Worm (Caenorhabditis elegans) whole organism, late embryonic: Measurements from ENCODE around the gene T16G1.9.

Source experiments
- C08G9.2 ChIP-seq: sonication (generic microtip); optimal IDR thresholded peaks from 2 replicates; lab custom pipeline; 2016; ENCODE audit warnings: mild to moderate bottlenecking, missing genetic modification characterization, moderate library complexity, missing compliant biosample characterization
- F13H6.1 ChIP-seq: sonication (generic microtip); optimal IDR thresholded peaks from 2 replicates; lab custom pipeline; 2016; ENCODE audit warnings: missing genetic modification characterization, missing compliant biosample characterization
- Y22D7AL.16 ChIP-seq: sonication (generic microtip); optimal IDR thresholded peaks from 2 replicates; lab custom pipeline; 2016; ENCODE audit warnings: missing genetic modification characterization, missing compliant biosample characterization
- ama-1 ChIP-seq: fragments of 150-350 bp; optimal IDR thresholded peaks from 2 replicates; lab custom pipeline; 2014
- ceh-19 ChIP-seq: fragments of 200-800 bp; sonication (Bioruptor generic); optimal IDR thresholded peaks from 2 replicates; lab custom pipeline; 2018; ENCODE audit warnings: mild to moderate bottlenecking, missing genetic modification characterization, missing compliant biosample characterization
- ceh-2 ChIP-seq: sonication (generic microtip); optimal IDR thresholded peaks from 2 replicates; lab custom pipeline; 2016; ENCODE audit warnings: missing genotype, missing genetic modification characterization, missing compliant biosample characterization
- ceh-24 ChIP-seq: sonication (generic microtip); optimal IDR thresholded peaks from 2 replicates; lab custom pipeline; 2016; ENCODE audit warnings: mild to moderate bottlenecking, missing genetic modification characterization, missing compliant biosample characterization
- ceh-30 ChIP-seq: fragments of 150-350 bp; optimal IDR thresholded peaks from 2 replicates; lab custom pipeline; 2014; ENCODE audit warnings: missing biosample characterization, missing genetic modification characterization
- ceh-31 ChIP-seq: sonication (generic microtip); optimal IDR thresholded peaks from 2 replicates; lab custom pipeline; 2016; ENCODE audit warnings: missing genetic modification characterization, missing compliant biosample characterization
- ceh-45 ChIP-seq: fragments of 200-800 bp; sonication (Bioruptor generic); IDR thresholded peaks from 2 replicates; pipeline ENCODE4 v1.3.6; 2022; ENCODE audit warnings: missing genetic modification reagents, missing genetic modification characterization, missing compliant biosample characterization
- ceh-48 ChIP-seq: sonication (generic microtip); optimal IDR thresholded peaks from 2 replicates; lab custom pipeline; 2016; ENCODE audit warnings: missing genetic modification characterization, inconsistent platforms, missing compliant biosample characterization
- dve-1 ChIP-seq: sonication (generic microtip); optimal IDR thresholded peaks from 2 replicates; lab custom pipeline; 2017; ENCODE audit warnings: antibody characterized with exemption, mild to moderate bottlenecking, missing genetic modification characterization, missing compliant biosample characterization
- elt-4 ChIP-seq: sonication (generic microtip); optimal IDR thresholded peaks from 2 replicates; lab custom pipeline; 2016; ENCODE audit warnings: missing genetic modification characterization, missing compliant biosample characterization
- ets-4 ChIP-seq: sonication (generic microtip); optimal IDR thresholded peaks from 2 replicates; lab custom pipeline; 2016; ENCODE audit warnings: missing genetic modification characterization, missing compliant biosample characterization
- eyg-1 ChIP-seq: sonication (generic microtip); optimal IDR thresholded peaks from 2 replicates; lab custom pipeline; 2016; ENCODE audit warnings: missing genotype, missing genetic modification characterization, missing compliant biosample characterization
- fax-1 ChIP-seq: sonication (generic microtip); optimal IDR thresholded peaks from 2 replicates; lab custom pipeline; 2016; ENCODE audit warnings: missing genotype, missing genetic modification characterization, missing compliant biosample characterization
- fkh-6 ChIP-seq: sonication (generic microtip); optimal IDR thresholded peaks from 2 replicates; lab custom pipeline; 2016; ENCODE audit warnings: missing genetic modification characterization, missing compliant biosample characterization
- gmeb-2 ChIP-seq: sonication (generic microtip); optimal IDR thresholded peaks from 2 replicates; lab custom pipeline; 2016; ENCODE audit warnings: missing genetic modification characterization, inconsistent platforms, missing compliant biosample characterization
- hlh-30 ChIP-seq: sonication (generic microtip); optimal IDR thresholded peaks from 2 replicates; lab custom pipeline; 2017; ENCODE audit warnings: antibody characterized with exemption, missing genetic modification characterization, missing compliant biosample characterization; ENCODE audit not compliant: insufficient read depth
- hlh-8 ChIP-seq: sonication (generic microtip); optimal IDR thresholded peaks from 2 replicates; lab custom pipeline; 2016; ENCODE audit warnings: missing genotype, missing genetic modification characterization, missing compliant biosample characterization
- lim-6 ChIP-seq: sonication (generic microtip); optimal IDR thresholded peaks from 2 replicates; lab custom pipeline; 2016; ENCODE audit warnings: missing genetic modification characterization, missing compliant biosample characterization
- lin-11 ChIP-seq: fragments of 200-800 bp; sonication (Bioruptor generic); optimal IDR thresholded peaks from 2 replicates; lab custom pipeline; 2018; ENCODE audit warnings: mild to moderate bottlenecking, missing genetic modification characterization, missing compliant biosample characterization
- madf-2 ChIP-seq: sonication (generic microtip); optimal IDR thresholded peaks from 2 replicates; lab custom pipeline; 2017; ENCODE audit warnings: missing genetic modification characterization, missing compliant biosample characterization
- nfya-1 ChIP-seq: sonication (generic microtip); optimal IDR thresholded peaks from 2 replicates; lab custom pipeline; 2017; ENCODE audit warnings: missing genetic modification characterization, mild to moderate bottlenecking, missing compliant biosample characterization, antibody characterized with exemption, moderate library complexity
- nhr-11 ChIP-seq: fragments of 150-350 bp; optimal IDR thresholded peaks from 2 replicates; lab custom pipeline; 2014; ENCODE audit warnings: missing biosample characterization, missing genetic modification characterization
- npax-4 ChIP-seq: sonication (generic microtip); optimal IDR thresholded peaks from 2 replicates; lab custom pipeline; 2016; ENCODE audit warnings: missing genetic modification characterization, missing compliant biosample characterization
- pag-3 ChIP-seq: sonication (generic microtip); optimal IDR thresholded peaks from 2 replicates; lab custom pipeline; 2016; ENCODE audit warnings: missing compliant biosample characterization, missing genetic modification characterization, borderline replicate concordance
- pat-9 ChIP-seq: fragments of 200-800 bp; sonication (Bioruptor generic); optimal IDR thresholded peaks from 2 replicates; lab custom pipeline; 2018; ENCODE audit warnings: mild to moderate bottlenecking, missing genetic modification characterization, moderate library complexity, missing compliant biosample characterization
- pax-1 ChIP-seq: fragments of 150-350 bp; optimal IDR thresholded peaks from 2 replicates; lab custom pipeline; 2014; ENCODE audit warnings: missing biosample characterization, missing genetic modification characterization
- pha-2 ChIP-seq: sonication (generic microtip); optimal IDR thresholded peaks from 2 replicates; lab custom pipeline; 2017; ENCODE audit warnings: mild to moderate bottlenecking, missing genetic modification characterization, missing compliant biosample characterization
- ref-2 ChIP-seq: sonication (generic microtip); optimal IDR thresholded peaks from 2 replicates; lab custom pipeline; 2016; ENCODE audit warnings: missing genetic modification characterization, missing compliant biosample characterization
- sdc-2 ChIP-seq: sonication (generic microtip); optimal IDR thresholded peaks from 2 replicates; lab custom pipeline; 2016; ENCODE audit warnings: missing genotype, missing genetic modification characterization, missing compliant biosample characterization
- sox-2 ChIP-seq: fragments of 200-800 bp; sonication (Bioruptor generic); IDR thresholded peaks from 2 replicates; pipeline ENCODE4 v1.3.6; 2022; ENCODE audit warnings: missing genetic modification reagents, missing genetic modification characterization, missing compliant biosample characterization
- syd-9 ChIP-seq: sonication (generic microtip); optimal IDR thresholded peaks from 2 replicates; lab custom pipeline; 2016; ENCODE audit warnings: mild to moderate bottlenecking, missing genetic modification characterization, moderate library complexity, missing compliant biosample characterization
- unc-3 ChIP-seq, 2 experiments: fragments of 200-800 bp in 1 of 2; sonication (Bioruptor generic) in 1 of 2; sonication (generic microtip) in 1 of 2; conservative IDR thresholded peaks in 1 of 2; optimal IDR thresholded peaks in 1 of 2; 2 replicates each; pipeline versions ENCODE4 v1.3.6 to Lab custom; 2016 to 2022; ENCODE audit warnings: missing compliant biosample characterization in 2 of 2, missing genetic modification characterization in 2 of 2, missing genetic modification reagents in 1 of 2
- unc-42 ChIP-seq: sonication (generic microtip); optimal IDR thresholded peaks from 2 replicates; lab custom pipeline; 2016; ENCODE audit warnings: missing genotype, missing genetic modification characterization, missing compliant biosample characterization
- unc-86 ChIP-seq: sonication (generic microtip); optimal IDR thresholded peaks from 2 replicates; lab custom pipeline; 2016; ENCODE audit warnings: missing genetic modification characterization, missing compliant biosample characterization
- zip-5 ChIP-seq: sonication (generic microtip); optimal IDR thresholded peaks from 2 replicates; lab custom pipeline; 2016; ENCODE audit warnings: missing genetic modification characterization, missing compliant biosample characterization

T16G1.9 gene

DNA sequence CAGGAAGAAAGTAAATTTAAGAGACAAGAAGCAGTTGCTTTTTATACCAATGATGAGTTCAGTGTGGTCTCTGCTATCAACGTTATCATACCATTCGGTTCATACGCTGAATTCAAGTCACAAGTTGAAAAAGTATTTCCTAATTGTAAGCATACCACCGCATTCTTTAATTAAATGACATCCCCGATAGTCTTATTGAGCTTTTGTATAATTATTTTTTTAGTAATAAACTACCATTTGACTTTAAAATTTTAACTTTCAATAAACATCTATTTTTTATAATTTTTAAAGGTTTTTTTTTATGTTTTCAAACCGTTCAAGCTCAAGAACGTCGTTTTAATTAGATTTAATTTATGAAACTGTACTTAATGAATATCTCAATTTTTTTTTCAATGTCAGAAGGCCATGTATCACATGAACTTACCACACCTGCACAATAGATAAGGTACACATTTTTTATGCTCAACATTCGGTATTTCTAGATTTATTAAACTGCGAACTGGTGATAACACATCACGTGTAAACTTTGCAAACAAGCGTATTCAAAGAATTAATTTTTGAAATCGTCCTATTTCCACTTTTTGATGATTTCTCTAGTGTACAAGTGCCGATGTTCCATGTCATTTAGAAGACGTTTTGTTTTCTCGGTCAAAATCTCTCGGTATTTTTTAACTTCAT, 8.7 kb downstream of the T16G1.9 start, which contains the start of gene T16G1.4:
T16G1.4 (minus strand) TSS at position 51 of the 678 bp plus-strand sequence.
- TF ChIP-seq fkh-6 (tag; lab: Kevin White, UChicago): no peak
- no peak for TF ChIP-seq lim-6
- no peak for TF ChIP-seq elt-4 (tag; lab: Kevin White, UChicago)
- no peak for TF ChIP-seq ceh-31 (tag; lab: Kevin White, UChicago)
- no peak for TF ChIP-seq unc-3 (GFP tag; conservative IDR thresholded peaks at IDR 0.05; lab: Robert Waterston, UW)
- no peak for TF ChIP-seq unc-3 (tag; optimal IDR thresholded peaks at IDR 0.05; lab: Kevin White, UChicago)
- TF ChIP-seq lin-11: no peak
- TF ChIP-seq ceh-48 (tag; lab: Kevin White, UChicago): no peak
- TF ChIP-seq ceh-2 (tag; lab: Kevin White, UChicago): no peak
- TF ChIP-seq pat-9 (tag; lab: Kevin White, UChicago): no peak
- no peak for TF ChIP-seq sox-2 (GFP tag; lab: Robert Waterston, UW)
- TF ChIP-seq unc-86 (tag; lab: Kevin White, UChicago): no peak
- TF ChIP-seq ceh-30 (tag; lab: Kevin White, UChicago): no peak
- TF ChIP-seq C08G9.2 (tag; lab: Kevin White, UChicago): no peak
- TF ChIP-seq F13H6.1: no peak
- no peak for TF ChIP-seq pax-1 (tag; lab: Kevin White, UChicago)
- no peak for TF ChIP-seq Y22D7AL.16 (tag; lab: Kevin White, UChicago)
- no peak for TF ChIP-seq ref-2 (tag; lab: Kevin White, UChicago)
- no peak for TF ChIP-seq hlh-8 (tag; lab: Kevin White, UChicago)
- no peak for TF ChIP-seq nhr-11 (tag; lab: Kevin White, UChicago)
- no peak for TF ChIP-seq ceh-45 (GFP tag; lab: Robert Waterston, UW)

- TF ChIP-seq ceh-24 (tag; lab: Kevin White, UChicago) (no peak), pha-2 (tag; lab: Kevin White, UChicago) (no peak), unc-42 (tag; lab: Kevin White, UChicago) (no peak), npax-4 (tag; lab: Kevin White, UChicago) (no peak), ceh-30 (tag; lab: Kevin White, UChicago) (no peak), zip-5 (tag; lab: Kevin White, UChicago) (no peak), ref-2 (tag; lab: Kevin White, UChicago) (no peak), syd-9 (no peak), ama-1 (lab: Kevin White, UChicago) (no peak), fax-1 (no peak), sdc-2 (tag; lab: Kevin White, UChicago) (no peak)
These were observed 11.2 kb downstream of the T16G1.9 start, which contains the start of gene T16G1.5 for ce11 chrV:12939434-12939833. TSS of gene T16G1.5 (minus strand) at chrV:12939552.

- TF ChIP-seq pat-9 (tag; lab: Kevin White, UChicago): no peak
- TF ChIP-seq gmeb-2 (tag; lab: Kevin White, UChicago): no peak
- no peak for TF ChIP-seq elt-4 (tag; lab: Kevin White, UChicago)
- no peak for TF ChIP-seq ceh-24 (tag; lab: Kevin White, UChicago)
- no peak for TF ChIP-seq pag-3 (tag; lab: Kevin White, UChicago)
- no peak for TF ChIP-seq eyg-1
- TF ChIP-seq sox-2 (GFP tag; lab: Robert Waterston, UW): no peak
- TF ChIP-seq, all 69 proteins: peak for 0
These were observed 13.6 kb downstream of the T16G1.9 start, which contains the start of gene T16G1.6 for ce11 chrV:12937098-12937497. TSS of gene T16G1.6 (minus strand) at chrV:12937174.

DNA sequence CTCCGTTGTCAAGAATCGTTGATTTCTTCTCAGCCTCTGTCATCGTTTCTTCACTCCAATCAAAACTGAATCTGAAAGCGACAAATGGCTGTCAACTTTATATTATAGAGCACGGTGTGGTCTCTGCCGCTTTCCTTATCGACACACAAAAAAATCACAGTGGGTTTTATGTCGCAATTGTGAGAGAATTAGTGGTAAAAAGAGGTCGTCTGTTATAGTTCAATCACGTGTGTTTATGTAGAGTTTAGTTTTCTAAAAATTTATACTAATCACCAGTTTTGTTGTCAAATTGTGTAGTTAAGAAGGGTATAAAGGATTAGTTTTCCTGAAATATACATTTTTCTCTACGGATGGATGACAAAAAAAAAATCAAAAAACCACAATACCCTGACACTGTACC, 15.7 kb downstream of the T16G1.9 start, which contains the start of gene T16G1.7:
T16G1.7 (minus strand) TSS at position 137 of the 400 bp plus-strand sequence.
- TF ChIP-seq fkh-6 (tag; lab: Kevin White, UChicago): no peak
- TF ChIP-seq gmeb-2 (tag; lab: Kevin White, UChicago): no peak
- TF ChIP-seq zip-5 (tag; lab: Kevin White, UChicago): no peak
- TF ChIP-seq C08G9.2 (tag; lab: Kevin White, UChicago): no peak
- TF ChIP-seq nhr-11 (tag; lab: Kevin White, UChicago): no peak
- no peak for TF ChIP-seq ref-2 (tag; lab: Kevin White, UChicago)
- TF ChIP-seq madf-2: no peak
- no peak for TF ChIP-seq ceh-19 (GFP tag; lab: Kevin White, UChicago)
- TF ChIP-seq ceh-30 (tag; lab: Kevin White, UChicago): no peak
- no peak for TF ChIP-seq hlh-8 (tag; lab: Kevin White, UChicago)
- no peak for TF ChIP-seq ets-4 (tag; lab: Kevin White, UChicago)
- no peak for TF ChIP-seq hlh-30 (tag; lab: Kevin White, UChicago)
- no peak for TF ChIP-seq ceh-31 (tag; lab: Kevin White, UChicago)
- TF ChIP-seq pat-9 (tag; lab: Kevin White, UChicago): no peak
- TF ChIP-seq dve-1 (tag; lab: Kevin White, UChicago): no peak
- no peak for TF ChIP-seq nfya-1 (tag; lab: Kevin White, UChicago)
